Worm (Caenorhabditis elegans): ENCODE results near the gene R02D5.24.

ce11 chrV:14519268-14519667 is 18.1 kb downstream of the R02D5.24 start, which contains the start of gene R02D5.8:
- TF ChIP-seq ztf-23 (GFP tag; IDR thresholded peaks at IDR 0.05) (no peak), flt-1 (GFP tag; IDR thresholded peaks at IDR 0.05) (no peak), med-1 (GFP tag; optimal IDR thresholded peaks at IDR 0.05; ENCODE audit: insufficient read depth) (no peak), ztf-29 (GFP tag; IDR thresholded peaks at IDR 0.05) (no peak), ref-1 (GFP tag; conservative IDR thresholded peaks at IDR 0.05) (no peak), cog-1 (tag; optimal IDR thresholded peaks at IDR 0.05) (no peak), tab-1 (GFP tag; IDR thresholded peaks at IDR 0.05) (no peak)

Data from whole organism, midembryonic.